Worm (Caenorhabditis elegans): ENCODE data around the gene his-41.

The his-41 gene

DNA sequence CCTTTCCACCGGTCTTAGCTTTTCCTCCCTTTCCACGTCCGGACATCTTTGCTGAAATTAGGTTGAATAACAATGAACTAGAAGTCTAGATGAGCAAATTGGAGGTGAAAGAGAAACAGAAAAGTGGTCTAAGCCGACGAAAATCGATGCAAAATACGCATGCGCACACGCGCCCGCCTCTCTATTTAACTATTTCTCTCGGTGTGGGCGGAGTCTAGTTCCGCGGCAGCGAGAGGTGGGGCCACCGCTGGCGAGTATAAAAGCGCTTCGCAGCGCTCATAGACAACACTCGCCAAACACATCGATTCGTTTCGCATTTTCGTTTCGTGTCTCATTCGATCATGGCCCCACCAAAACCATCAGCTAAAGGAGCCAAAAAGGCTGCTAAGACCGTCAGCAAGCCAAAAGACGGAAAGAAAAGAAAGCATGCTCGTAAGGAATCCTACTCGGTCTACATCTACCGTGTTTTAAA is at the start of gene his-41, which contains the start of gene his-35:
Gene his-41, plus strand, starts transcription at position 299 of the 472 bp plus-strand sequence.
Gene his-35, minus strand, starts transcription at position 51 of the 472 bp plus-strand sequence.
- TF ChIP-seq T26A5.8 (tag; optimal IDR thresholded peaks at IDR 0.05) (no peak), ccch-3 (GFP tag; optimal IDR thresholded peaks at IDR 0.05) (no peak), lag-1 (GFP tag; IDR thresholded peaks at IDR 0.05) (no peak), akir-1 (GFP tag; optimal IDR thresholded peaks at IDR 0.05) (no peak), nfya-1 (tag; optimal IDR thresholded peaks at IDR 0.05; ENCODE audit: borderline replicate concordance, insufficient read depth) (no peak), C06A6.2 (GFP tag; conservative IDR thresholded peaks at IDR 0.05) (0 out of 2 replicates have a peak, but pooled peaks have one; percentile 30), ztf-3 (GFP tag; optimal IDR thresholded peaks at IDR 0.05) (no peak), B0019.2 (GFP tag; conservative IDR thresholded peaks at IDR 0.05) (no peak), B0336.3 (GFP tag; IDR thresholded peaks at IDR 0.05) (no peak), D2030.7 (GFP tag; IDR thresholded peaks at IDR 0.05) (no peak), dpl-1 (GFP tag; optimal IDR thresholded peaks at IDR 0.05) (no peak), somi-1 (GFP tag; optimal IDR thresholded peaks at IDR 0.05) (no peak), cebp-2 (GFP tag; IDR thresholded peaks at IDR 0.05) (no peak), xnd-1 (tag; optimal IDR thresholded peaks at IDR 0.05) (no peak), lin-26 (GFP tag; IDR thresholded peaks at IDR 0.05) (no peak), F10E7.11 (tag; optimal IDR thresholded peaks at IDR 0.05) (no peak), nfyb-1 (GFP tag; IDR thresholded peaks at IDR 0.05) (no peak), egl-18 (GFP tag; IDR thresholded peaks at IDR 0.05) (no peak), gei-17 (GFP tag; optimal IDR thresholded peaks at IDR 0.05) (no peak), mel-28 (tag; optimal IDR thresholded peaks at IDR 0.05; ENCODE audit: borderline replicate concordance) (no peak), lin-40 (tag; optimal IDR thresholded peaks at IDR 0.05) (peak; percentile 63), unc-62 (GFP tag; optimal IDR thresholded peaks at IDR 0.05) (no peak), tlf-1 (GFP tag; optimal IDR thresholded peaks at IDR 0.05) (no peak), aptf-3 (GFP tag; IDR thresholded peaks at IDR 0.05) (no peak), ztf-22 (GFP tag; optimal IDR thresholded peaks at IDR 0.05) (no peak), B0035.1 (tag; optimal IDR thresholded peaks at IDR 0.05) (no peak), K11D2.4 (GFP tag; IDR thresholded peaks at IDR 0.05) (no peak), efl-1 (GFP tag; optimal IDR thresholded peaks at IDR 0.05) (no peak), nhr-90 (tag; optimal IDR thresholded peaks at IDR 0.05) (no peak), fkh-3 (tag; optimal IDR thresholded peaks at IDR 0.05) (no peak), dox-1 (GFP tag; IDR thresholded peaks at IDR 0.05) (peak; percentile 61), let-526 (GFP tag; IDR thresholded peaks at IDR 0.05) (0 out of 2 replicates have a peak, but pooled peaks have one; percentile 34), aptf-2 (GFP tag; conservative IDR thresholded peaks at IDR 0.05) (no peak), ets-4 (GFP tag; optimal IDR thresholded peaks at IDR 0.05) (no peak), bed-2 (GFP tag; IDR thresholded peaks at IDR 0.05) (no peak), mcd-1 (GFP tag; IDR thresholded peaks at IDR 0.05) (peak; percentile 66), F33H1.4 (GFP tag; IDR thresholded peaks at IDR 0.05) (no peak), lsl-1 (GFP tag; optimal IDR thresholded peaks at IDR 0.05) (no peak), madf-6 (GFP tag; IDR thresholded peaks at IDR 0.05) (no peak), nhr-120 (GFP tag; IDR thresholded peaks at IDR 0.05) (no peak), zim-3 (tag; optimal IDR thresholded peaks at IDR 0.05) (no peak), F23B12.7 (tag; optimal IDR thresholded peaks at IDR 0.05; ENCODE audit: insufficient read depth) (no peak), snpc-1.3 (tag; optimal IDR thresholded peaks at IDR 0.05; ENCODE audit: insufficient read depth) (no peak), egl-44 (GFP tag; IDR thresholded peaks at IDR 0.05) (peak; percentile 24; the same call in 1 of the 2 replicates), ceh-79 (tag; optimal IDR thresholded peaks at IDR 0.05) (no peak), mxl-1 (tag; optimal IDR thresholded peaks at IDR 0.05) (no peak), nhr-80 (tag; optimal IDR thresholded peaks at IDR 0.05) (peak; percentile 32), snpc-4 (GFP tag; optimal IDR thresholded peaks at IDR 0.05) (no peak), snpc-4 (tag; optimal IDR thresholded peaks at IDR 0.05) (no peak), hsf-1 (GFP tag; IDR thresholded peaks at IDR 0.05) (no peak)
